Fruit fly (Drosophila melanogaster) whole organism, embryonic: Measurements from ENCODE around the gene dysc.

Experiments
- Atf3 ChIP-seq: fragments of 200-800 bp; sonication (Bioruptor generic); optimal IDR thresholded peaks from 3 replicates; lab custom pipeline; 2016; ENCODE audit warnings: missing biosample characterization, missing genetic modification characterization
- Blimp-1 ChIP-seq: fragments of 200-800 bp; sonication (Bioruptor generic); optimal IDR thresholded peaks from 3 replicates; lab custom pipeline; 2018; ENCODE audit warnings: missing biosample characterization, missing genetic modification characterization, mild to moderate bottlenecking, moderate library complexity, missing genetic modification reagents
- BtbVII ChIP-seq: fragments of 200-800 bp; sonication (Bioruptor generic); optimal IDR thresholded peaks from 3 replicates; lab custom pipeline; 2017; ENCODE audit warnings: missing biosample characterization, mild to moderate bottlenecking, missing genetic modification characterization
- CG12299 ChIP-seq: fragments of 200-800 bp; sonication (Bioruptor generic); optimal IDR thresholded peaks from 2 replicates; lab custom pipeline; 2018; ENCODE audit warnings: missing biosample characterization, mild to moderate bottlenecking, missing genetic modification characterization
- CG13894 ChIP-seq: fragments of 200-800 bp; sonication (Bioruptor generic); optimal IDR thresholded peaks from 3 replicates; lab custom pipeline; 2018; ENCODE audit warnings: missing biosample characterization, mild to moderate bottlenecking, missing genetic modification characterization, moderate library complexity
- CG1529 ChIP-seq: fragments of 200-800 bp; sonication (Bioruptor generic); optimal IDR thresholded peaks from 3 replicates; lab custom pipeline; 2018; ENCODE audit warnings: missing biosample characterization, missing genetic modification characterization
- CG1603 ChIP-seq: fragments of 200-800 bp; sonication (Bioruptor generic); optimal IDR thresholded peaks from 2 replicates; lab custom pipeline; 2019; ENCODE audit warnings: missing biosample characterization, mild to moderate bottlenecking, missing genetic modification characterization, moderate library complexity
- CG18011 ChIP-seq: fragments of 200-800 bp; sonication (Bioruptor generic); optimal IDR thresholded peaks from 2 replicates; lab custom pipeline; 2017; ENCODE audit warnings: missing biosample characterization, missing genetic modification characterization, mild to moderate bottlenecking, moderate library complexity, missing genotype
- CG30020 ChIP-seq: fragments of 200-800 bp; optimal IDR thresholded peaks from 2 replicates; lab custom pipeline; 2019; ENCODE audit warnings: missing biosample characterization, mild to moderate bottlenecking, missing genetic modification characterization, moderate library complexity
- CG32772 ChIP-seq: fragments of 200-800 bp; sonication (Bioruptor generic); IDR thresholded peaks from 2 replicates; pipeline ENCODE4 v1.3.6; 2022; ENCODE audit warnings: missing biosample characterization, missing genetic modification characterization
- CG3281 ChIP-seq: fragments of 200-800 bp; sonication (Bioruptor generic); optimal IDR thresholded peaks from 3 replicates; lab custom pipeline; 2017; ENCODE audit warnings: missing biosample characterization, mild to moderate bottlenecking, missing genetic modification characterization
- CG33557 ChIP-seq: fragments of 200-800 bp; sonication (Bioruptor generic); optimal IDR thresholded peaks from 2 replicates; lab custom pipeline; 2019; ENCODE audit warnings: missing biosample characterization, mild to moderate bottlenecking, missing genetic modification characterization, moderate library complexity
- CG34224 ChIP-seq: fragments of 200-800 bp; sonication (Bioruptor generic); IDR thresholded peaks from 3 replicates; pipeline ENCODE4 v1.3.6; 2022; ENCODE audit warnings: missing biosample characterization, missing genetic modification characterization; ENCODE audit not compliant: partially characterized antibody
- CG4282 ChIP-seq: fragments of 200-800 bp; sonication (Bioruptor generic); optimal IDR thresholded peaks from 2 replicates; lab custom pipeline; 2016; ENCODE audit warnings: missing biosample characterization, missing genetic modification characterization
- CG5180 ChIP-seq: fragments of 200-800 bp; sonication (Bioruptor generic); optimal IDR thresholded peaks from 3 replicates; lab custom pipeline; 2017; ENCODE audit warnings: missing biosample characterization, missing genetic modification characterization, mild to moderate bottlenecking, moderate library complexity, missing genetic modification reagents
- CG5245 ChIP-seq: fragments of 200-800 bp; sonication (Bioruptor generic); optimal IDR thresholded peaks from 3 replicates; lab custom pipeline; 2016; ENCODE audit warnings: missing biosample characterization, missing genetic modification characterization
- CG6689 ChIP-seq: fragments of 200-800 bp; sonication (Bioruptor generic); IDR thresholded peaks from 2 replicates; pipeline ENCODE4 v1.3.6; 2022; ENCODE audit warnings: missing biosample characterization, missing genetic modification characterization
- CG7556 ChIP-seq: fragments of 200-800 bp; sonication (Bioruptor generic); optimal IDR thresholded peaks from 2 replicates; lab custom pipeline; 2017; ENCODE audit warnings: missing biosample characterization, mild to moderate bottlenecking, missing genetic modification characterization
- CG8478 ChIP-seq: fragments of >200 bp; optimal IDR thresholded peaks from 2 replicates; lab custom pipeline; 2018
- CoRest ChIP-seq: fragments of 200-800 bp; sonication (Bioruptor generic); optimal IDR thresholded peaks from 3 replicates; lab custom pipeline; 2018; ENCODE audit warnings: missing biosample characterization, mild to moderate bottlenecking, missing genetic modification characterization, moderate library complexity
- Elba2 ChIP-seq: fragments of 200-800 bp; sonication (Bioruptor generic); optimal IDR thresholded peaks from 3 replicates; lab custom pipeline; 2016; ENCODE audit warnings: missing biosample characterization, missing genetic modification characterization
- Gsc ChIP-seq: fragments of 200-800 bp; sonication (Bioruptor generic); IDR thresholded peaks from 2 replicates; pipeline ENCODE4 v1.3.6; 2022; ENCODE audit warnings: missing biosample characterization, missing genetic modification characterization
- Hand ChIP-seq: fragments of 200-800 bp; sonication (Bioruptor generic); optimal IDR thresholded peaks from 2 replicates; lab custom pipeline; 2017; ENCODE audit warnings: mild to moderate bottlenecking, missing biosample characterization, missing genetic modification reagents, missing genetic modification characterization
- Hr51 ChIP-seq, 2 experiments: fragments of 200-800 bp; sonication (Bioruptor generic); optimal IDR thresholded peaks; 2 replicates in 1 of 2; 3 replicates in 1 of 2; lab custom pipeline; 2016 to 2018; ENCODE audit warnings: missing biosample characterization in 2 of 2, missing genetic modification characterization in 2 of 2, mild to moderate bottlenecking in 1 of 2, moderate library complexity in 1 of 2
- Lhr ChIP-seq: fragments of 200-800 bp; sonication (Bioruptor generic); optimal IDR thresholded peaks from 3 replicates; lab custom pipeline; 2017; ENCODE audit warnings: mild to moderate bottlenecking, missing biosample characterization, missing genetic modification reagents, missing genetic modification characterization
- Max ChIP-seq: fragments of 200-800 bp; sonication (Bioruptor generic); optimal IDR thresholded peaks from 2 replicates; lab custom pipeline; 2016; ENCODE audit warnings: missing biosample characterization, mild to moderate bottlenecking, missing genetic modification characterization
- Med ChIP-seq: fragments of 200-800 bp; sonication (Bioruptor generic); peaks from one replicate; lab custom pipeline; 2016; ENCODE audit warnings: missing biosample characterization, missing genetic modification characterization, mild to moderate bottlenecking, inconsistent platforms, moderate library complexity
- Sox100B ChIP-seq: fragments of 200-800 bp; sonication (Bioruptor generic); optimal IDR thresholded peaks from 3 replicates; lab custom pipeline; 2018; ENCODE audit warnings: missing biosample characterization, mild to moderate bottlenecking, missing genetic modification characterization
- Taf1 ChIP-seq: fragments of 200-800 bp; sonication (Bioruptor generic); IDR thresholded peaks from 2 replicates; pipeline ENCODE4 v1.3.6; 2022; ENCODE audit warnings: missing biosample characterization, missing genetic modification characterization
- ab ChIP-seq: fragments of 200-800 bp; sonication (Bioruptor generic); optimal IDR thresholded peaks from 2 replicates; lab custom pipeline; 2016; ENCODE audit warnings: missing biosample characterization, missing genetic modification characterization
- caup ChIP-seq: fragments of 200-800 bp; sonication (Bioruptor generic); optimal IDR thresholded peaks from 3 replicates; lab custom pipeline; 2017; ENCODE audit warnings: missing biosample characterization, mild to moderate bottlenecking, missing genetic modification characterization, moderate library complexity; ENCODE audit not compliant: severe bottlenecking
- chn ChIP-seq: fragments of 200-800 bp; sonication (Bioruptor generic); optimal IDR thresholded peaks from 2 replicates; lab custom pipeline; 2016; ENCODE audit warnings: missing biosample characterization, missing genetic modification characterization
- da ChIP-seq: fragments of 200-800 bp; sonication (Bioruptor generic); optimal IDR thresholded peaks from 2 replicates; lab custom pipeline; 2016; ENCODE audit warnings: missing biosample characterization, missing genetic modification characterization
- fd64A ChIP-seq: fragments of 200-800 bp; sonication (Bioruptor generic); optimal IDR thresholded peaks from 3 replicates; lab custom pipeline; 2018; ENCODE audit warnings: missing biosample characterization, mild to moderate bottlenecking, missing genetic modification characterization
- gsb ChIP-seq: fragments of 200-800 bp; sonication (Bioruptor generic); IDR thresholded peaks from 2 replicates; pipeline ENCODE4 v1.3.6; 2022; ENCODE audit warnings: missing biosample characterization, missing genetic modification characterization
- ham ChIP-seq: fragments of 200-800 bp; sonication (Bioruptor generic); IDR thresholded peaks from 2 replicates; pipeline ENCODE4 v1.3.6; 2022; ENCODE audit warnings: missing biosample characterization, missing genetic modification characterization
- hbn ChIP-seq: fragments of 200-800 bp; sonication (Bioruptor generic); IDR thresholded peaks from 2 replicates; pipeline ENCODE4 v1.3.6; 2022; ENCODE audit warnings: missing biosample characterization, missing genetic modification characterization; ENCODE audit not compliant: partially characterized antibody
- her ChIP-seq: fragments of 200-800 bp; sonication (Bioruptor generic); optimal IDR thresholded peaks from 2 replicates; lab custom pipeline; 2016; ENCODE audit warnings: missing biosample characterization, missing genetic modification characterization
- hth ChIP-seq: fragments of >200 bp; optimal IDR thresholded peaks from 2 replicates; lab custom pipeline; 2017; ENCODE audit warnings: inconsistent platforms
- jumu ChIP-seq: fragments of 200-800 bp; sonication (Bioruptor generic); optimal IDR thresholded peaks from 3 replicates; lab custom pipeline; 2016; ENCODE audit warnings: missing biosample characterization, missing genetic modification characterization
- lbe ChIP-seq: fragments of 200-800 bp; sonication (Bioruptor generic); optimal IDR thresholded peaks from 2 replicates; lab custom pipeline; 2016; ENCODE audit warnings: missing biosample characterization, mild to moderate bottlenecking, missing genetic modification characterization
- pfk ChIP-seq: fragments of 200-800 bp; sonication (Bioruptor generic); optimal IDR thresholded peaks from 2 replicates; lab custom pipeline; 2018; ENCODE audit warnings: missing biosample characterization, mild to moderate bottlenecking, missing genetic modification characterization, moderate library complexity
- pum ChIP-seq: fragments of 200-800 bp; sonication (Bioruptor generic); optimal IDR thresholded peaks from 2 replicates; lab custom pipeline; 2016; ENCODE audit warnings: missing biosample characterization, missing genetic modification characterization
- salm ChIP-seq: fragments of 200-800 bp; sonication (Bioruptor generic); optimal IDR thresholded peaks from 2 replicates; lab custom pipeline; 2018; ENCODE audit warnings: missing biosample characterization, mild to moderate bottlenecking, missing genetic modification characterization
- slp2 ChIP-seq: fragments of 200-800 bp; sonication (Bioruptor generic); optimal IDR thresholded peaks from 2 replicates; lab custom pipeline; 2016; ENCODE audit warnings: missing biosample characterization, missing genetic modification characterization
- sob ChIP-seq: fragments of 200-800 bp; sonication (Bioruptor generic); IDR thresholded peaks from 2 replicates; pipeline ENCODE4 v1.3.6; 2022; ENCODE audit warnings: missing biosample characterization, missing genetic modification characterization
- stwl ChIP-seq: fragments of 200-800 bp; sonication (Bioruptor generic); optimal IDR thresholded peaks from 3 replicates; lab custom pipeline; 2018; ENCODE audit warnings: missing biosample characterization, mild to moderate bottlenecking, missing genetic modification characterization, moderate library complexity
- tll ChIP-seq, 2 experiments: fragments of 200-800 bp in 1 of 2; fragments of >200 bp in 1 of 2; sonication (Bioruptor generic) in 1 of 2; optimal IDR thresholded peaks; 2 replicates each; lab custom pipeline; 2017 to 2019; ENCODE audit warnings: missing biosample characterization in 2 of 2, missing genetic modification characterization in 2 of 2, mild to moderate bottlenecking in 1 of 2, moderate library complexity in 1 of 2
- tx ChIP-seq: fragments of 200-800 bp; sonication (Bioruptor generic); optimal IDR thresholded peaks from 2 replicates; lab custom pipeline; 2016; ENCODE audit warnings: missing biosample characterization, missing genetic modification characterization

Gene dysc

DNA sequence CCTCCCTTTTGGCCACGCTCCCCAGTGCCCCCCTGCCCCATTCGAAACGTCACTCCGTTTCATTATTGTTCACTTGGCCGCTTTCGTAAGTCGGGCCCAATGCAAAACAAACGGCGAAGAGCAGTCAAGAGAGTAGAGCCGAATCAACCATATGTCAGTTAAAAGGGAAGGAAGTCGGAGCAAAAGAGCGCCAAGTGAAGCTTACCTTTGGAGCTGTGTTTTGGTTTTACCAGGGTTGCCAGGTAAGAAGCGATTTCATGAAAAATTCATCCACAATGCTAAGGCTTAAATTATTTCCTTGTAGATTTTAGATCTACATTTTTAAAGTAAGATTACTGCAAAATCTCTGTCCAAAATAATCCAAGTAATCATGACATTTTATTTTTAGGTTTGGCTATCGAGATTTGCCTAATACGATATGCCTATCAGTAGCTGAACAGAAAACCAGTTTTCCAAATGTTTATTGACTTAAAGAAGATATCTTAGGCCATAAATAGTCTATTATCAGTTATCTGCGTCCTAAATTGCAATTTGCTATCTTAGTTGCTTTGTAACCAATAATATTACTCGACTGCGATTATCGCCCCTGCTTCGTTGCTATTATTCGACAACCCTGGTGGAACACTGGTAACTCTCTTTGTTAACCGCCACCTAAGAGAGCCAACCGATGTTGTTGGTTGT, 35.6 kb upstream of the dysc start (continued):
- TF ChIP-seq CG1603, result peak; percentile 29
- peak; percentile 75 for TF ChIP-seq CG18011 (GFP tag; lab: Kevin White, UChicago)
- peak in 1 of 2 experiments; percentile 24 for TF ChIP-seq tll (GFP tag; optimal IDR thresholded peaks at IDR 0.05; lab: Kevin White, UChicago)
- TF ChIP-seq gsb (GFP tag; lab: Robert Waterston, UW), result peak; percentile 46; the same call in 1 of the 2 replicates
- peak; percentile 79 for TF ChIP-seq jumu (GFP tag; lab: Kevin White, UChicago)
- peak; percentile 86 for TF ChIP-seq caup
- peak; percentile 94 for TF ChIP-seq CG3281 (GFP tag; lab: Kevin White, UChicago)
- peak; percentile 75 for TF ChIP-seq CG30020 (tag; lab: Kevin White, UChicago)
- no peak for TF ChIP-seq stwl (tag; lab: Kevin White, UChicago)
- TF ChIP-seq tx (GFP tag; lab: Kevin White, UChicago), result peak; percentile 89
- TF ChIP-seq CG6689 (GFP tag; lab: Robert Waterston, UW), result peak; percentile 91
- peak; percentile 69 for TF ChIP-seq ab (GFP tag; lab: Kevin White, UChicago)
- TF ChIP-seq CG5180 (GFP tag; lab: Kevin White, UChicago), result peak; percentile 81
- TF ChIP-seq slp2 (GFP tag; lab: Kevin White, UChicago), result peak; percentile 89
- peak; percentile 85 for TF ChIP-seq CG33557
- TF ChIP-seq Gsc (GFP tag; lab: Robert Waterston, UW), result no peak
- peak; percentile 82 for TF ChIP-seq her
- TF ChIP-seq CG13894 (tag; lab: Kevin White, UChicago), result no peak
- TF ChIP-seq CG5245 (GFP tag; lab: Kevin White, UChicago), result peak; percentile 71
- peak; percentile 85 for TF ChIP-seq BtbVII (GFP tag; lab: Kevin White, UChicago)
- TF ChIP-seq Elba2 (GFP tag; lab: Kevin White, UChicago), result no peak
- no peak for TF ChIP-seq CG34224 (GFP tag; lab: Robert Waterston, UW)
- TF ChIP-seq da (GFP tag; lab: Kevin White, UChicago), result peak; percentile 89
- no peak for TF ChIP-seq CG8478 (lab: Kevin White, UChicago)
- peak; percentile 86 for TF ChIP-seq pum
- no peak for TF ChIP-seq hth
- no peak for TF ChIP-seq hbn
- TF ChIP-seq CG4282 (GFP tag; lab: Kevin White, UChicago), result peak; percentile 84
- TF ChIP-seq Blimp-1 (GFP tag; lab: Kevin White, UChicago), result peak; percentile 77
- TF ChIP-seq fd64A (GFP tag; lab: Kevin White, UChicago), result peak; percentile 54
- peak; percentile 56 for TF ChIP-seq salm (tag; lab: Kevin White, UChicago)
- TF ChIP-seq Med, result peak; percentile 95
- TF ChIP-seq Sox100B, result peak; percentile 96
- peak; percentile 49; the same call in 1 of the 2 replicates for TF ChIP-seq sob (GFP tag; lab: Robert Waterston, UW)
- peak; percentile 88 for TF ChIP-seq CG1529 (GFP tag; lab: Kevin White, UChicago)
- TF ChIP-seq CoRest, result peak; percentile 96
- TF ChIP-seq Taf1 (GFP tag; lab: Robert Waterston, UW), result peak; percentile 47; the same call in 1 of the 2 replicates
- no peak for TF ChIP-seq ham (GFP tag; lab: Robert Waterston, UW)
- peak; percentile 79 for TF ChIP-seq Atf3 (GFP tag; lab: Kevin White, UChicago)
- TF ChIP-seq chn, result peak; percentile 76
- TF ChIP-seq CG12299 (tag; lab: Kevin White, UChicago), result peak; percentile 64
- TF ChIP-seq pfk (GFP tag; lab: Kevin White, UChicago), result no peak
- peak; percentile 75 for TF ChIP-seq Lhr (GFP tag; lab: Kevin White, UChicago)
- peak; percentile 87 for TF ChIP-seq Max
- TF ChIP-seq Hand, result peak; percentile 87
- peak; percentile 37 for TF ChIP-seq CG32772 (GFP tag; lab: Robert Waterston, UW)
- peak; percentile 96 for TF ChIP-seq CG7556
- TF ChIP-seq Hr51 (GFP tag; optimal IDR thresholded peaks at IDR 0.05; lab: Kevin White, UChicago), result peak; percentile 83 to 93
- TF ChIP-seq lbe (GFP tag; lab: Kevin White, UChicago), result peak; percentile 68
